Fruit fly (Drosophila melanogaster) whole organism, prepupa: ENCODE results near the gene CG13794.

ENCODE experiments used
- Blimp-1 ChIP-seq: fragments of 200-800 bp; sonication (Bioruptor generic); optimal IDR thresholded peaks from 3 replicates; lab custom pipeline; 2017; ENCODE audit warnings: missing biosample characterization, missing genetic modification characterization, mild to moderate bottlenecking, moderate library complexity, missing genetic modification reagents
- CG3032 ChIP-seq: fragments of 200-800 bp; optimal IDR thresholded peaks from 2 replicates; lab custom pipeline; 2019; ENCODE audit warnings: missing biosample characterization, mild to moderate bottlenecking, missing genetic modification characterization, moderate library complexity
- CG32006 ChIP-seq: fragments of 200-800 bp; sonication (Bioruptor generic); optimal IDR thresholded peaks from 3 replicates; lab custom pipeline; 2017; ENCODE audit warnings: missing biosample characterization, mild to moderate bottlenecking, missing genetic modification characterization
- CG34406 ChIP-seq: fragments of 200-800 bp; sonication (Bioruptor generic); optimal IDR thresholded peaks from 3 replicates; lab custom pipeline; 2016; ENCODE audit warnings: missing biosample characterization, missing genetic modification characterization
- CG4318 ChIP-seq: fragments of 200-800 bp; sonication (Bioruptor generic); optimal IDR thresholded peaks from 3 replicates; lab custom pipeline; 2017; ENCODE audit warnings: missing biosample characterization, mild to moderate bottlenecking, missing genetic modification characterization
- CG7368 ChIP-seq: fragments of 200-800 bp; sonication (Bioruptor generic); optimal IDR thresholded peaks from 3 replicates; lab custom pipeline; 2016; ENCODE audit warnings: missing biosample characterization, missing genetic modification characterization
- CG8119 ChIP-seq: fragments of 200-800 bp; sonication (Bioruptor generic); IDR thresholded peaks from 3 replicates; pipeline ENCODE4 v1.3.6; 2022; ENCODE audit warnings: missing biosample characterization, missing genetic modification characterization
- CG8632 ChIP-seq: fragments of 200-800 bp; sonication (Bioruptor generic); optimal IDR thresholded peaks from 3 replicates; lab custom pipeline; 2016; ENCODE audit warnings: missing biosample characterization, missing genetic modification characterization
- CG9139 ChIP-seq: fragments of 200-800 bp; sonication (Bioruptor generic); optimal IDR thresholded peaks from 3 replicates; lab custom pipeline; 2017; ENCODE audit warnings: missing biosample characterization, mild to moderate bottlenecking, missing genetic modification characterization
- Sox14 ChIP-seq: fragments of 200-800 bp; sonication (Bioruptor generic); optimal IDR thresholded peaks from 3 replicates; lab custom pipeline; 2016; ENCODE audit warnings: missing biosample characterization, missing genetic modification characterization
- Sox15 ChIP-seq: fragments of 200-800 bp; sonication (Bioruptor generic); optimal IDR thresholded peaks from 3 replicates; lab custom pipeline; 2016; ENCODE audit warnings: missing biosample characterization, missing genetic modification characterization
- cyc ChIP-seq: fragments of 200-800 bp; sonication (Bioruptor generic); optimal IDR thresholded peaks from 3 replicates; lab custom pipeline; 2016; ENCODE audit warnings: missing biosample characterization, missing genetic modification characterization
- net ChIP-seq: fragments of 200-800 bp; sonication (Bioruptor generic); optimal IDR thresholded peaks from 3 replicates; lab custom pipeline; 2016; ENCODE audit warnings: missing biosample characterization, missing genetic modification characterization
- svp ChIP-seq: fragments of 200-800 bp; sonication (Bioruptor generic); peaks from one replicate; lab custom pipeline; 2016; ENCODE audit warnings: missing biosample characterization, missing genetic modification characterization

dm6 chr2L:7726268-7726997 is 3.8 kb upstream of the CG13794 start, which contains the start of gene CG13795:
- TF ChIP-seq CG8119 (no peak), cyc (GFP tag; lab: Kevin White, UChicago) (no peak), Sox14 (no peak), Blimp-1 (GFP tag; lab: Kevin White, UChicago) (no peak), CG9139 (no peak), svp (GFP tag; lab: Kevin White, UChicago) (peak; percentile 70), CG32006 (GFP tag; lab: Kevin White, UChicago) (peak; percentile 8), CG34406 (GFP tag; lab: Kevin White, UChicago) (no peak), CG3032 (tag; lab: Kevin White, UChicago) (no peak), Sox15 (GFP tag; lab: Kevin White, UChicago) (no peak), CG7368 (GFP tag; lab: Kevin White, UChicago) (no peak), CG4318 (GFP tag; lab: Kevin White, UChicago) (no peak), CG8632 (GFP tag; lab: Kevin White, UChicago) (no peak), net (GFP tag; lab: Kevin White, UChicago) (no peak)
